Worm (Caenorhabditis elegans): ENCODE data around the gene sdz-28.

DNA sequence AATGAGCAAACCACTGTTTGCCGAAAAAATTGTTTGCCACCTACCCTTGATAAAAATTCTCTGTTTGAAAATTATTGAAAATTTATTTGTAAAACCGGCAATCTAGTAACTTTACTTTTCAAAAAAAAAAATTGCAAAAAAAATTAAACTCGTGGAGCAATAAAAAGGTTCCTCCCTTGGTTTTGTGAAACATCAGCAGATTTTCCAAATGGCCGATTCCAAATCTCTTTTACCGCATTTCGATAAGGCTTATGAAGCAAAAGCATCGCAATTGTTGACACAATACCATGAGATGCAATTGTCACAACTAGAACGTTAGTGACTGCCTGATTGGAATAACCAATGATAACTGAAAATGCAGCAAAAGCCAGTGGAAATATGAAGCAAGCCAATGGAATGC lies 16.4 kb upstream of the sdz-28 start:
- TF ChIP-seq ama-1 (optimal IDR thresholded peaks at IDR 0.05) (no peak), daf-12 (tag; optimal IDR thresholded peaks at IDR 0.05) (no peak), unc-62 (GFP tag; optimal IDR thresholded peaks at IDR 0.05) (no peak), nhr-25 (tag; optimal IDR thresholded peaks at IDR 0.05) (no peak), elt-1 (tag; optimal IDR thresholded peaks at IDR 0.05) (no peak), ztf-11 (tag; optimal IDR thresholded peaks at IDR 0.05) (no peak)

Data from whole organism, L3 larva.